Worm (Caenorhabditis elegans): Measurements from ENCODE around the gene sdz-5.
"Not testable (repeated sequence)": the region's sequence is repeated elsewhere in the genome, so short reads cannot be mapped to it uniquely, and the experiment has no call there.

Gene sdz-5

ce11 chrII:3023381-3023935 lies 15.0 kb downstream of the sdz-5 start, which contains the start of gene clec-2:
Gene clec-2, minus strand, starts transcription at chrII:3023431.
- TF ChIP-seq lin-15B (tag; optimal IDR thresholded peaks at IDR 0.05) (no peak), nhr-237 (tag; optimal IDR thresholded peaks at IDR 0.05) (no peak), skn-1 (tag; optimal IDR thresholded peaks at IDR 0.05) (no peak), fos-1 (tag; optimal IDR thresholded peaks at IDR 0.05) (no peak)

- TF ChIP-seq ceh-82 (tag; optimal IDR thresholded peaks at IDR 0.05): no peak
- no peak for TF ChIP-seq nhr-12 (tag; optimal IDR thresholded peaks at IDR 0.05)
- no peak for TF ChIP-seq ceh-28 (tag; optimal IDR thresholded peaks at IDR 0.05)
- no peak for TF ChIP-seq ztf-11 (tag; optimal IDR thresholded peaks at IDR 0.05)
- TF ChIP-seq lin-39 (tag; optimal IDR thresholded peaks at IDR 0.05): no peak
- no peak for TF ChIP-seq nhr-11 (tag; optimal IDR thresholded peaks at IDR 0.05)
- no peak for TF ChIP-seq snpc-4 (tag; optimal IDR thresholded peaks at IDR 0.05)
- TF ChIP-seq pha-4 (tag; optimal IDR thresholded peaks at IDR 0.05): no peak
- no peak for TF ChIP-seq nhr-77 (tag; optimal IDR thresholded peaks at IDR 0.05)
- TF ChIP-seq hmg-11 (tag; optimal IDR thresholded peaks at IDR 0.05): no peak
- TF ChIP-seq egl-5 (tag; optimal IDR thresholded peaks at IDR 0.05): no peak
- TF ChIP-seq mdl-1 (tag; optimal IDR thresholded peaks at IDR 0.05): no peak
- no peak for TF ChIP-seq ama-1 (optimal IDR thresholded peaks at IDR 0.05)
- TF ChIP-seq sea-2 (GFP tag; optimal IDR thresholded peaks at IDR 0.05): no peak
- no peak for TF ChIP-seq nhr-43 (tag; optimal IDR thresholded peaks at IDR 0.05; ENCODE audit: poor library complexity, severe bottlenecking)
- TF ChIP-seq nhr-76 (tag; optimal IDR thresholded peaks at IDR 0.05): no peak
Observed at ce11 chrII:3024655-3025054, 16.2 kb downstream of the sdz-5 start.

ce11 chrII:3028264-3028663 lies 19.8 kb downstream of the sdz-5 start:
- TF ChIP-seq ama-1 (optimal IDR thresholded peaks at IDR 0.05) (no peak), nhr-25 (tag; optimal IDR thresholded peaks at IDR 0.05) (peak; percentile 43)

ce11 chrII:3030416-3030815 lies 21.9 kb downstream of the sdz-5 start:
- no peak for TF ChIP-seq elt-2 (tag; optimal IDR thresholded peaks at IDR 0.05)
- TF ChIP-seq fkh-2 (tag; optimal IDR thresholded peaks at IDR 0.05): no peak
- TF ChIP-seq lin-39 (tag; optimal IDR thresholded peaks at IDR 0.05): no peak
- TF ChIP-seq egl-27 (tag; optimal IDR thresholded peaks at IDR 0.05): no peak
- TF ChIP-seq ceh-16 (tag; optimal IDR thresholded peaks at IDR 0.05): no peak
- TF ChIP-seq eor-1 (tag; optimal IDR thresholded peaks at IDR 0.05): no peak
- no peak for TF ChIP-seq egl-5 (tag; optimal IDR thresholded peaks at IDR 0.05)

DNA sequence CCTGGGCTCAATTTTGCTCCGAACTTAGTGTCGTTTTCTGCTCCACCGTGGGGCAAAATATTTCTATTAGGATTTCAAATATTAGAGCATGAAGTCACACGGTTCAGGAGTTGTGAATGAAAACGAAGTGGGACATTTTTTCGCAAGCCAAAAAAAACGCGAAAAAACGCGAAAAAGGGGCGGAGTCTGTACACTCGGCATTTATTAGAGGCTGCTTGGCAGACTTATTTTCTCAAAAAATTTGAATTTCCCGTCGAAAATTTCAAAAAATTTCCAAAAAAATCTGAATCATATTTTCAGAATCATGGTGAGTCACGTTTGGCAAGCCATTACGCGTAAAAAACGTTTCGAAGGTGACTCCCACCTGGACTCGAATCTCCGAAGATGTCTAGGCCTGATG lies 24.0 kb downstream of the sdz-5 start, which contains the start of gene B0454.6:
Gene B0454.6 (plus strand): TSS at position 301 of the 400 bp plus-strand sequence.
- not testable (repeated sequence) for TF ChIP-seq egl-27, nhr-11, pqm-1 (tag; optimal IDR thresholded peaks at IDR 0.05)

DNA sequence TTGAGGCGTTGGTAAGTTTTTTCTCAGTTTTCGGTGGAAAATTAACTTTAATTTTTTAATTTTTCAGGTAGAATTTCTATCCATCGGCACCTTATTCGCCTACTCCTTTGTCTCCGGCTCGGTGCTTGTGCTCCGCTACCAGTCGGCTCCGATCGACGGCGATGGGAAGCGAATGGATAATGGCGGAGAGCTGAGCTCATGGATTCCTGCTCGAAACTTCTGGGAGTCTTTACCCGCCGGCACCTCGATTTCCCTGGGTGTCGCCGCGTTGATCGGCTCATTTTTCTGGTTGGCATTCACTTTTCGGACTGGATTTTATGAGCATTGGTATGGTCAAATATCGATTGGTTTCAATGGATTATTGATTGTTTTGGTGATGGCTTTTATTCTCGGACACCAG lies 26.4 kb downstream of the sdz-5 start:
- TF ChIP-seq ztf-11 (tag; optimal IDR thresholded peaks at IDR 0.05) (no peak), ceh-82 (tag; optimal IDR thresholded peaks at IDR 0.05) (no peak), elt-1 (tag; optimal IDR thresholded peaks at IDR 0.05) (no peak), lsy-12 (tag; optimal IDR thresholded peaks at IDR 0.05) (no peak), mml-1 (tag; optimal IDR thresholded peaks at IDR 0.05) (no peak), skn-1 (tag; optimal IDR thresholded peaks at IDR 0.05) (no peak), eor-1 (tag; optimal IDR thresholded peaks at IDR 0.05) (no peak), ceh-28 (tag; optimal IDR thresholded peaks at IDR 0.05) (no peak), mdl-1 (tag; optimal IDR thresholded peaks at IDR 0.05) (no peak), nhr-23 (tag; optimal IDR thresholded peaks at IDR 0.05) (no peak), nhr-28 (tag; optimal IDR thresholded peaks at IDR 0.05) (no peak), fos-1 (tag; optimal IDR thresholded peaks at IDR 0.05) (no peak), aly-2 (tag; optimal IDR thresholded peaks at IDR 0.05) (no peak), unc-39 (tag; optimal IDR thresholded peaks at IDR 0.05) (no peak), ceh-9 (tag; optimal IDR thresholded peaks at IDR 0.05) (no peak), jun-1 (tag; optimal IDR thresholded peaks at IDR 0.05) (no peak), fkh-2 (tag; optimal IDR thresholded peaks at IDR 0.05) (no peak), lin-15B (tag; optimal IDR thresholded peaks at IDR 0.05) (no peak), hmg-11 (tag; optimal IDR thresholded peaks at IDR 0.05) (no peak)
